Fruit fly (Drosophila melanogaster) whole organism, embryonic: ENCODE measurements around the gene CG34162.

ENCODE experiments used
- CG10431 ChIP-seq: fragments of 200-800 bp; sonication (Bioruptor generic); optimal IDR thresholded peaks from 3 replicates; lab custom pipeline; 2018; ENCODE audit warnings: missing biosample characterization, mild to moderate bottlenecking, missing genetic modification characterization
- CG11695 ChIP-seq: fragments of 200-800 bp; sonication (Bioruptor generic); IDR thresholded peaks from 3 replicates; pipeline ENCODE4 v1.3.6; 2022; ENCODE audit warnings: missing biosample characterization, missing genetic modification characterization
- CG14667 ChIP-seq: fragments of 200-800 bp; sonication (Bioruptor generic); IDR thresholded peaks from 2 replicates; pipeline ENCODE4 v1.3.6; 2022; ENCODE audit warnings: missing biosample characterization, missing genetic modification characterization
- CG1602 ChIP-seq: fragments of 200-800 bp; sonication (Bioruptor generic); optimal IDR thresholded peaks from 3 replicates; lab custom pipeline; 2016; ENCODE audit warnings: missing biosample characterization, missing genetic modification characterization
- CG1603 ChIP-seq: fragments of 200-800 bp; sonication (Bioruptor generic); optimal IDR thresholded peaks from 2 replicates; lab custom pipeline; 2019; ENCODE audit warnings: missing biosample characterization, mild to moderate bottlenecking, missing genetic modification characterization, moderate library complexity
- CG17186 ChIP-seq: fragments of 200-800 bp; sonication (Bioruptor generic); optimal IDR thresholded peaks from 3 replicates; lab custom pipeline; 2017; ENCODE audit warnings: missing biosample characterization, missing genetic modification reagents, missing genetic modification characterization
- CG17361 ChIP-seq: fragments of 200-800 bp; sonication (Bioruptor generic); IDR thresholded peaks from 3 replicates; pipeline ENCODE4 v1.3.6; 2022; ENCODE audit warnings: missing biosample characterization, missing genetic modification characterization
- CG18599 ChIP-seq: fragments of 200-800 bp; sonication (Bioruptor generic); optimal IDR thresholded peaks from 3 replicates; lab custom pipeline; 2017; ENCODE audit warnings: missing biosample characterization, missing genetic modification characterization, mild to moderate bottlenecking, moderate library complexity, missing genetic modification reagents
- CG2116 ChIP-seq: fragments of 200-800 bp; sonication (Bioruptor generic); optimal IDR thresholded peaks from 3 replicates; lab custom pipeline; 2018; ENCODE audit warnings: missing biosample characterization, mild to moderate bottlenecking, missing genetic modification characterization
- CG2199 ChIP-seq: fragments of 200-800 bp; sonication (Bioruptor generic); IDR thresholded peaks from 3 replicates; pipeline ENCODE4 v1.3.6; 2022; ENCODE audit warnings: missing biosample characterization, missing genetic modification characterization
- CG30431 ChIP-seq: fragments of 200-800 bp; sonication (Bioruptor generic); optimal IDR thresholded peaks from 2 replicates; lab custom pipeline; 2017; ENCODE audit warnings: missing biosample characterization, missing genetic modification characterization
- CG32772 ChIP-seq: fragments of 200-800 bp; sonication (Bioruptor generic); IDR thresholded peaks from 2 replicates; pipeline ENCODE4 v1.3.6; 2022; ENCODE audit warnings: missing biosample characterization, missing genetic modification characterization
- CG34422 ChIP-seq: fragments of 200-800 bp; sonication (Bioruptor generic); IDR thresholded peaks from 3 replicates; pipeline ENCODE4 v1.3.6; 2022; ENCODE audit warnings: missing biosample characterization, missing genetic modification characterization
- CG7556 ChIP-seq: fragments of 200-800 bp; sonication (Bioruptor generic); optimal IDR thresholded peaks from 2 replicates; lab custom pipeline; 2017; ENCODE audit warnings: missing biosample characterization, mild to moderate bottlenecking, missing genetic modification characterization
- CG8281 ChIP-seq: fragments of 200-800 bp; sonication (Bioruptor generic); optimal IDR thresholded peaks from 2 replicates; lab custom pipeline; 2018; ENCODE audit warnings: missing biosample characterization, mild to moderate bottlenecking, missing genetic modification characterization, moderate library complexity
- Dad ChIP-seq: fragments of 200-800 bp; sonication (Bioruptor generic); optimal IDR thresholded peaks from 3 replicates; lab custom pipeline; 2016; ENCODE audit warnings: missing biosample characterization, missing genetic modification characterization
- Dbx ChIP-seq: fragments of 200-800 bp; sonication (Bioruptor generic); IDR thresholded peaks from 3 replicates; pipeline ENCODE4 v1.3.6; 2022; ENCODE audit warnings: missing biosample characterization, missing genetic modification characterization
- ERR ChIP-seq: fragments of 200-800 bp; sonication (Bioruptor generic); optimal IDR thresholded peaks from 2 replicates; lab custom pipeline; 2016; ENCODE audit warnings: missing biosample characterization, missing genetic modification characterization
- Eip74EF ChIP-seq, 2 experiments: fragments of 200-800 bp in 1 of 2; fragments of >200 bp in 1 of 2; sonication (Bioruptor generic) in 1 of 2; optimal IDR thresholded peaks; 2 replicates each; lab custom pipeline; 2017 to 2019; ENCODE audit warnings: missing biosample characterization in 2 of 2, missing genetic modification characterization in 2 of 2, mild to moderate bottlenecking in 1 of 2, moderate library complexity in 1 of 2
- Lim3 ChIP-seq: fragments of 200-800 bp; sonication (Bioruptor generic); IDR thresholded peaks from 2 replicates; pipeline ENCODE4 v1.3.6; 2022; ENCODE audit warnings: missing biosample characterization, missing genetic modification characterization
- Lpt ChIP-seq: fragments of >200 bp; optimal IDR thresholded peaks from 2 replicates; lab custom pipeline; 2018; ENCODE audit warnings: missing biosample characterization, missing genetic modification characterization
- Meics ChIP-seq: fragments of 200-800 bp; sonication (Bioruptor generic); optimal IDR thresholded peaks from 2 replicates; lab custom pipeline; 2017; ENCODE audit warnings: missing biosample characterization, mild to moderate bottlenecking, missing genetic modification characterization
- Nf-YA ChIP-seq: fragments of 200-800 bp; sonication (Bioruptor generic); IDR thresholded peaks from 2 replicates; pipeline ENCODE4 v1.3.6; 2022; ENCODE audit warnings: missing biosample characterization, missing genetic modification characterization
- Nf-YB ChIP-seq: fragments of 200-800 bp; sonication (Bioruptor generic); optimal IDR thresholded peaks from 3 replicates; lab custom pipeline; 2019; ENCODE audit warnings: missing biosample characterization, mild to moderate bottlenecking, missing genetic modification characterization, moderate library complexity
- Ravus ChIP-seq: fragments of 200-800 bp; sonication (Bioruptor generic); IDR thresholded peaks from 2 replicates; pipeline ENCODE4 v1.3.6; 2022; ENCODE audit warnings: missing biosample characterization, missing genetic modification characterization
- Spps ChIP-seq: fragments of 200-800 bp; sonication (Bioruptor generic); optimal IDR thresholded peaks from 2 replicates; lab custom pipeline; 2018; ENCODE audit warnings: missing biosample characterization, mild to moderate bottlenecking, missing genetic modification characterization
- Xrp1 ChIP-seq: fragments of 200-800 bp; sonication (Bioruptor generic); IDR thresholded peaks from 2 replicates; pipeline ENCODE4 v1.3.6; 2022; ENCODE audit warnings: missing biosample characterization, missing genetic modification characterization
- ase ChIP-seq: fragments of 200-800 bp; sonication (Bioruptor generic); IDR thresholded peaks from 3 replicates; pipeline ENCODE4 v1.3.6; 2022; ENCODE audit warnings: missing biosample characterization, missing genetic modification characterization
- ato ChIP-seq: fragments of 200-800 bp; sonication (Bioruptor generic); IDR thresholded peaks from 2 replicates; pipeline ENCODE4 v1.3.6; 2022; ENCODE audit warnings: missing biosample characterization, missing genetic modification characterization; ENCODE audit not compliant: partially characterized antibody
- bcd ChIP-seq: fragments of 200-800 bp; sonication (Bioruptor generic); optimal IDR thresholded peaks from 2 replicates; lab custom pipeline; 2017; ENCODE audit warnings: missing biosample characterization, mild to moderate bottlenecking, missing genetic modification characterization
- crol ChIP-seq: fragments of 200-800 bp; sonication (Bioruptor generic); IDR thresholded peaks from 2 replicates; pipeline ENCODE4 v1.3.6; 2022; ENCODE audit warnings: missing biosample characterization, missing genetic modification characterization
- ewg ChIP-seq: fragments of 200-800 bp; sonication (Bioruptor generic); optimal IDR thresholded peaks from 3 replicates; lab custom pipeline; 2017; ENCODE audit warnings: mild to moderate bottlenecking, missing biosample characterization, missing genetic modification reagents, missing genetic modification characterization
- eyg ChIP-seq: fragments of 200-800 bp; sonication (Bioruptor generic); optimal IDR thresholded peaks from 3 replicates; lab custom pipeline; 2016; ENCODE audit warnings: missing biosample characterization, missing genetic modification characterization
- gem ChIP-seq: fragments of 200-800 bp; sonication (Bioruptor generic); optimal IDR thresholded peaks from 2 replicates; lab custom pipeline; 2019; ENCODE audit warnings: missing biosample characterization, mild to moderate bottlenecking, missing genetic modification characterization, moderate library complexity
- grau ChIP-seq: fragments of 200-800 bp; optimal IDR thresholded peaks from 3 replicates; lab custom pipeline; 2019; ENCODE audit warnings: missing biosample characterization, mild to moderate bottlenecking, missing genetic modification characterization, moderate library complexity
- gsb-n ChIP-seq: fragments of 200-800 bp; sonication (Bioruptor generic); optimal IDR thresholded peaks from 3 replicates; lab custom pipeline; 2018; ENCODE audit warnings: missing biosample characterization, mild to moderate bottlenecking, missing genetic modification characterization
- ham ChIP-seq: fragments of 200-800 bp; sonication (Bioruptor generic); IDR thresholded peaks from 2 replicates; pipeline ENCODE4 v1.3.6; 2022; ENCODE audit warnings: missing biosample characterization, missing genetic modification characterization
- jumu ChIP-seq: fragments of 200-800 bp; sonication (Bioruptor generic); optimal IDR thresholded peaks from 3 replicates; lab custom pipeline; 2016; ENCODE audit warnings: missing biosample characterization, missing genetic modification characterization
- kay ChIP-seq: fragments of 200-800 bp; sonication (Bioruptor generic); optimal IDR thresholded peaks from 2 replicates; lab custom pipeline; 2016; ENCODE audit warnings: missing biosample characterization, missing genetic modification characterization
- lbe ChIP-seq: fragments of 200-800 bp; sonication (Bioruptor generic); optimal IDR thresholded peaks from 2 replicates; lab custom pipeline; 2016; ENCODE audit warnings: missing biosample characterization, mild to moderate bottlenecking, missing genetic modification characterization
- luna ChIP-seq: fragments of 200-800 bp; sonication (Bioruptor generic); optimal IDR thresholded peaks from 2 replicates; lab custom pipeline; 2016; ENCODE audit warnings: missing biosample characterization, missing genetic modification characterization
- otp ChIP-seq: fragments of 200-800 bp; sonication (Bioruptor generic); IDR thresholded peaks from 3 replicates; pipeline ENCODE4, ENCODE4 v1.3.6; 2022; ENCODE audit warnings: missing biosample characterization, missing genetic modification characterization
- pum ChIP-seq: fragments of 200-800 bp; sonication (Bioruptor generic); optimal IDR thresholded peaks from 2 replicates; lab custom pipeline; 2016; ENCODE audit warnings: missing biosample characterization, missing genetic modification characterization
- sens ChIP-seq: fragments of 200-800 bp; sonication (Bioruptor generic); peaks from one replicate; lab custom pipeline; 2016; ENCODE audit warnings: missing biosample characterization, missing genetic modification characterization
- stc ChIP-seq: fragments of 200-800 bp; sonication (Bioruptor generic); IDR thresholded peaks from 2 replicates; pipeline ENCODE4 v1.3.6; 2022; ENCODE audit warnings: missing biosample characterization, missing genetic modification characterization
- usp ChIP-seq: fragments of >200 bp; optimal IDR thresholded peaks from 2 replicates; lab custom pipeline; 2017; ENCODE audit warnings: missing biosample characterization, missing genetic modification characterization
- vnd ChIP-seq: fragments of 200-800 bp; sonication (Bioruptor generic); IDR thresholded peaks from 3 replicates; pipeline ENCODE4 v1.3.6; 2022; ENCODE audit warnings: missing biosample characterization, missing genetic modification characterization; ENCODE audit not compliant: partially characterized antibody
- wor ChIP-seq: fragments of 200-800 bp; sonication (Bioruptor generic); IDR thresholded peaks from 2 replicates; pipeline ENCODE4 v1.3.6; 2022; ENCODE audit warnings: missing biosample characterization, missing genetic modification characterization

Gene CG34162

dm6 chr2L:11531520-11531919 is at the start of gene CG34162:
Gene CG34162 (plus strand): TSS chr2L:11531820.
- TF ChIP-seq jumu (GFP tag; lab: Kevin White, UChicago) (no peak), Xrp1 (GFP tag; lab: Robert Waterston, UW) (no peak), Dbx (GFP tag; lab: Robert Waterston, UW) (no peak), Ravus (GFP tag; lab: Robert Waterston, UW) (no peak)

- TF ChIP-seq ato (no peak), CG2116 (GFP tag; lab: Kevin White, UChicago) (peak; percentile 20)
- TF ChIP-seq, all 482 proteins: peak for 1
Measured at dm6 chr2L:11484407-11484806, 47.2 kb upstream of the CG34162 start, which contains the start of the genes CG43355 and sala. Gene CG43355 (plus strand): TSS chr2L:11484707. Gene sala (plus strand): TSS chr2L:11484707.

- TF ChIP-seq Nf-YB: peak; percentile 94
- TF ChIP-seq crol (GFP tag; lab: Robert Waterston, UW): peak; percentile 37; the same call in 1 of the 2 replicates
- no peak for TF ChIP-seq Lpt (GFP tag; lab: Kevin White, UChicago)
- no peak for TF ChIP-seq CG2199 (GFP tag; lab: Robert Waterston, UW)
- TF ChIP-seq ham (GFP tag; lab: Robert Waterston, UW): no peak
- TF ChIP-seq gsb-n (tag; lab: Kevin White, UChicago): no peak
- no peak for TF ChIP-seq stc
- no peak for TF ChIP-seq CG18599
- TF ChIP-seq CG17361 (GFP tag; lab: Robert Waterston, UW): no peak
- TF ChIP-seq Spps (tag; lab: Kevin White, UChicago): no peak
- TF ChIP-seq otp: no peak
- TF ChIP-seq lbe (GFP tag; lab: Kevin White, UChicago): no peak
- no peak for TF ChIP-seq ERR (GFP tag; lab: Kevin White, UChicago)
- no peak for TF ChIP-seq CG17186 (GFP tag; lab: Kevin White, UChicago)
- no peak for TF ChIP-seq usp (GFP tag; lab: Kevin White, UChicago)
- TF ChIP-seq Meics (GFP tag; lab: Kevin White, UChicago): no peak
- no peak for TF ChIP-seq vnd
- no peak for TF ChIP-seq kay (GFP tag; lab: Kevin White, UChicago)
- no peak for TF ChIP-seq gem
- peak; percentile 58 for TF ChIP-seq ewg (GFP tag; lab: Kevin White, UChicago)
- TF ChIP-seq CG7556: no peak
- no peak for TF ChIP-seq Eip74EF (GFP tag; optimal IDR thresholded peaks at IDR 0.05; lab: Kevin White, UChicago)
- TF ChIP-seq ase (GFP tag; lab: Robert Waterston, UW): no peak
- TF ChIP-seq eyg (GFP tag; lab: Kevin White, UChicago): no peak
- TF ChIP-seq CG1603 (tag; lab: Kevin White, UChicago): no peak
- no peak for TF ChIP-seq Dad (GFP tag; lab: Kevin White, UChicago)
- no peak for TF ChIP-seq pum
- TF ChIP-seq CG11695 (GFP tag; lab: Robert Waterston, UW): no peak
- TF ChIP-seq CG10431 (GFP tag; lab: Kevin White, UChicago): no peak
- TF ChIP-seq CG34422: no peak
- no peak for TF ChIP-seq CG32772 (GFP tag; lab: Robert Waterston, UW)
- no peak for TF ChIP-seq CG14667 (GFP tag; lab: Robert Waterston, UW)
- TF ChIP-seq wor (GFP tag; lab: Robert Waterston, UW): no peak
- no peak for TF ChIP-seq luna
- TF ChIP-seq grau: no peak
- no peak for TF ChIP-seq CG8281 (tag; lab: Kevin White, UChicago)
- TF ChIP-seq CG1602: no peak
- no peak for TF ChIP-seq bcd (GFP tag; lab: Kevin White, UChicago)
- TF ChIP-seq CG30431 (GFP tag; lab: Kevin White, UChicago): no peak
- TF ChIP-seq Nf-YA (GFP tag; lab: Robert Waterston, UW): no peak
- TF ChIP-seq sens (GFP tag; lab: Kevin White, UChicago): no peak
- TF ChIP-seq Lim3 (GFP tag; lab: Robert Waterston, UW): no peak
Measured at dm6 chr2L:11488465-11489037, 43.1 kb upstream of the CG34162 start.
